Fruit fly (Drosophila melanogaster) whole organism, embryonic: ENCODE data around the gene CG33267.

Experiments
- CG10147 ChIP-seq: fragments of 200-800 bp; sonication (Bioruptor generic); optimal IDR thresholded peaks from 2 replicates; lab custom pipeline; 2019; ENCODE audit warnings: missing biosample characterization, mild to moderate bottlenecking, missing genetic modification characterization, moderate library complexity
- CG10209 ChIP-seq: fragments of 200-800 bp; sonication (Bioruptor generic); optimal IDR thresholded peaks from 3 replicates; lab custom pipeline; 2017; ENCODE audit warnings: missing biosample characterization, mild to moderate bottlenecking, missing genetic modification characterization, missing genetic modification reagents
- CG10321 ChIP-seq: fragments of 200-800 bp; sonication (Bioruptor generic); IDR thresholded peaks from 2 replicates; pipeline ENCODE4 v1.3.6; 2022; ENCODE audit warnings: missing biosample characterization, missing genetic modification characterization
- CG11504 ChIP-seq: fragments of 200-800 bp; sonication (Bioruptor generic); optimal IDR thresholded peaks from 3 replicates; lab custom pipeline; 2019; ENCODE audit warnings: missing biosample characterization, mild to moderate bottlenecking, missing genetic modification characterization, moderate library complexity
- CG11695 ChIP-seq: fragments of 200-800 bp; sonication (Bioruptor generic); IDR thresholded peaks from 3 replicates; pipeline ENCODE4 v1.3.6; 2022; ENCODE audit warnings: missing biosample characterization, missing genetic modification characterization
- CG11696 ChIP-seq: fragments of 200-800 bp; sonication (Bioruptor generic); IDR thresholded peaks from 2 replicates; pipeline ENCODE4 v1.3.6; 2022; ENCODE audit warnings: missing biosample characterization, missing genetic modification characterization
- CG13775 ChIP-seq: fragments of 200-800 bp; sonication (Bioruptor generic); optimal IDR thresholded peaks from 3 replicates; lab custom pipeline; 2017; ENCODE audit warnings: missing biosample characterization, mild to moderate bottlenecking, missing genetic modification characterization
- CG15011 ChIP-seq: fragments of 200-800 bp; sonication (Bioruptor generic); optimal IDR thresholded peaks from 3 replicates; lab custom pipeline; 2018; ENCODE audit warnings: missing biosample characterization, mild to moderate bottlenecking, missing genetic modification characterization
- CG15514 ChIP-seq: fragments of 200-800 bp; sonication (Bioruptor generic); optimal IDR thresholded peaks from 3 replicates; lab custom pipeline; 2017; ENCODE audit warnings: missing biosample characterization, missing genetic modification characterization, mild to moderate bottlenecking, moderate library complexity, missing genetic modification reagents
- CG15601 ChIP-seq: fragments of 200-800 bp; sonication (Bioruptor generic); optimal IDR thresholded peaks from 3 replicates; lab custom pipeline; 2019; ENCODE audit warnings: missing biosample characterization, mild to moderate bottlenecking, missing genetic modification characterization, moderate library complexity
- CG16813 ChIP-seq: fragments of 200-800 bp; sonication (Bioruptor generic); IDR thresholded peaks from 3 replicates; pipeline ENCODE4 v1.3.6; 2022; ENCODE audit warnings: missing biosample characterization, missing genetic modification characterization; ENCODE audit not compliant: partially characterized antibody
- CG17186 ChIP-seq: fragments of 200-800 bp; sonication (Bioruptor generic); optimal IDR thresholded peaks from 3 replicates; lab custom pipeline; 2017; ENCODE audit warnings: missing biosample characterization, missing genetic modification reagents, missing genetic modification characterization
- CG17361 ChIP-seq: fragments of 200-800 bp; sonication (Bioruptor generic); IDR thresholded peaks from 3 replicates; pipeline ENCODE4 v1.3.6; 2022; ENCODE audit warnings: missing biosample characterization, missing genetic modification characterization
- CG17385 ChIP-seq: fragments of 200-800 bp; sonication (Bioruptor generic); optimal IDR thresholded peaks from 3 replicates; lab custom pipeline; 2018; ENCODE audit warnings: missing biosample characterization, mild to moderate bottlenecking, missing genetic modification characterization
- CG30020 ChIP-seq: fragments of 200-800 bp; optimal IDR thresholded peaks from 2 replicates; lab custom pipeline; 2019; ENCODE audit warnings: missing biosample characterization, mild to moderate bottlenecking, missing genetic modification characterization, moderate library complexity
- CG30403 ChIP-seq: fragments of 200-800 bp; sonication (Bioruptor generic); optimal IDR thresholded peaks from 3 replicates; lab custom pipeline; 2016; ENCODE audit warnings: missing biosample characterization, missing genetic modification characterization
- CG31224 ChIP-seq: fragments of 200-800 bp; sonication (Bioruptor generic); IDR thresholded peaks from 2 replicates; pipeline ENCODE4 v1.3.6; 2022; ENCODE audit warnings: missing biosample characterization, missing genetic modification characterization
- CG3281 ChIP-seq: fragments of 200-800 bp; sonication (Bioruptor generic); optimal IDR thresholded peaks from 3 replicates; lab custom pipeline; 2017; ENCODE audit warnings: missing biosample characterization, mild to moderate bottlenecking, missing genetic modification characterization
- CG34422 ChIP-seq: fragments of 200-800 bp; sonication (Bioruptor generic); IDR thresholded peaks from 3 replicates; pipeline ENCODE4 v1.3.6; 2022; ENCODE audit warnings: missing biosample characterization, missing genetic modification characterization
- CG43689 ChIP-seq: fragments of 200-800 bp; sonication (Bioruptor generic); IDR thresholded peaks from 2 replicates; pipeline ENCODE4 v1.3.6; 2022; ENCODE audit warnings: missing biosample characterization, missing genetic modification characterization
- CG6683 ChIP-seq: fragments of 200-800 bp; sonication (Bioruptor generic); optimal IDR thresholded peaks from 2 replicates; lab custom pipeline; 2017; ENCODE audit warnings: missing biosample characterization, mild to moderate bottlenecking, missing genetic modification characterization, missing genetic modification reagents
- CG6791 ChIP-seq: fragments of 200-800 bp; sonication (Bioruptor generic); IDR thresholded peaks from 3 replicates; pipeline ENCODE4 v1.3.6; 2022; ENCODE audit warnings: missing biosample characterization, missing genetic modification characterization; ENCODE audit not compliant: partially characterized antibody
- CG7928 ChIP-seq: fragments of 200-800 bp; sonication (Bioruptor generic); optimal IDR thresholded peaks from 2 replicates; lab custom pipeline; 2017; ENCODE audit warnings: missing biosample characterization, mild to moderate bottlenecking, missing genetic modification characterization
- CG9817 ChIP-seq: fragments of 200-800 bp; sonication (Bioruptor generic); optimal IDR thresholded peaks from 2 replicates; lab custom pipeline; 2018; ENCODE audit warnings: missing biosample characterization, mild to moderate bottlenecking, missing genetic modification characterization, moderate library complexity
- CG9932 ChIP-seq: fragments of 200-800 bp; sonication (Bioruptor generic); IDR thresholded peaks from 2 replicates; pipeline ENCODE4 v1.3.6; 2022; ENCODE audit warnings: missing biosample characterization, missing genetic modification characterization
- CoRest ChIP-seq: fragments of 200-800 bp; sonication (Bioruptor generic); optimal IDR thresholded peaks from 3 replicates; lab custom pipeline; 2018; ENCODE audit warnings: missing biosample characterization, mild to moderate bottlenecking, missing genetic modification characterization, moderate library complexity
- Dbx ChIP-seq: fragments of 200-800 bp; sonication (Bioruptor generic); IDR thresholded peaks from 3 replicates; pipeline ENCODE4 v1.3.6; 2022; ENCODE audit warnings: missing biosample characterization, missing genetic modification characterization
- Fer1 ChIP-seq: fragments of 200-800 bp; sonication (Bioruptor generic); optimal IDR thresholded peaks from 2 replicates; lab custom pipeline; 2017; ENCODE audit warnings: missing biosample characterization, mild to moderate bottlenecking, missing genetic modification characterization
- Hmr ChIP-seq: fragments of 200-800 bp; sonication (Bioruptor generic); optimal IDR thresholded peaks from 3 replicates; lab custom pipeline; 2017; ENCODE audit warnings: mild to moderate bottlenecking, missing biosample characterization, missing genetic modification reagents, missing genetic modification characterization
- Meics ChIP-seq: fragments of 200-800 bp; sonication (Bioruptor generic); optimal IDR thresholded peaks from 2 replicates; lab custom pipeline; 2017; ENCODE audit warnings: missing biosample characterization, mild to moderate bottlenecking, missing genetic modification characterization
- NC2β ChIP-seq: fragments of 200-800 bp; sonication (Bioruptor generic); optimal IDR thresholded peaks from 2 replicates; lab custom pipeline; 2016; ENCODE audit warnings: missing biosample characterization, missing genetic modification characterization
- PHDP ChIP-seq: fragments of 200-800 bp; sonication (Bioruptor generic); optimal IDR thresholded peaks from 3 replicates; lab custom pipeline; 2018; ENCODE audit warnings: missing biosample characterization, mild to moderate bottlenecking, missing genetic modification characterization, moderate library complexity
- Poxn ChIP-seq: fragments of 200-800 bp; sonication (Bioruptor generic); IDR thresholded peaks from 2 replicates; pipeline ENCODE4 v1.3.6; 2022; ENCODE audit warnings: missing biosample characterization, missing genetic modification characterization
- abd-A ChIP-seq: fragments of 200-800 bp; sonication (Bioruptor generic); optimal IDR thresholded peaks from 3 replicates; lab custom pipeline; 2019; ENCODE audit warnings: missing biosample characterization, mild to moderate bottlenecking, missing genetic modification characterization, moderate library complexity
- az2 ChIP-seq: fragments of 200-800 bp; sonication (Bioruptor generic); optimal IDR thresholded peaks from 3 replicates; lab custom pipeline; 2016; ENCODE audit warnings: missing biosample characterization, missing genetic modification characterization
- bsh ChIP-seq, 2 experiments: fragments of 200-800 bp; sonication (Bioruptor generic); optimal IDR thresholded peaks; 2 replicates each; lab custom pipeline; 2017 to 2018; ENCODE audit warnings: mild to moderate bottlenecking in 2 of 2, missing biosample characterization in 2 of 2, missing genetic modification characterization in 2 of 2, moderate library complexity in 1 of 2
- caup ChIP-seq: fragments of 200-800 bp; sonication (Bioruptor generic); optimal IDR thresholded peaks from 3 replicates; lab custom pipeline; 2017; ENCODE audit warnings: missing biosample characterization, mild to moderate bottlenecking, missing genetic modification characterization, moderate library complexity; ENCODE audit not compliant: severe bottlenecking
- cwo ChIP-seq: fragments of 200-800 bp; sonication (Bioruptor generic); optimal IDR thresholded peaks from 3 replicates; lab custom pipeline; 2017; ENCODE audit warnings: missing biosample characterization, missing genetic modification characterization, mild to moderate bottlenecking, moderate library complexity, missing genetic modification reagents
- dmrt99B ChIP-seq: fragments of 200-800 bp; sonication (Bioruptor generic); optimal IDR thresholded peaks from 2 replicates; lab custom pipeline; 2018; ENCODE audit warnings: missing biosample characterization, mild to moderate bottlenecking, missing genetic modification characterization, moderate library complexity
- gem ChIP-seq: fragments of 200-800 bp; sonication (Bioruptor generic); optimal IDR thresholded peaks from 2 replicates; lab custom pipeline; 2019; ENCODE audit warnings: missing biosample characterization, mild to moderate bottlenecking, missing genetic modification characterization, moderate library complexity
- h ChIP-seq: fragments of >200 bp; optimal IDR thresholded peaks from 2 replicates; lab custom pipeline; 2017
- jing ChIP-seq: fragments of 200-800 bp; sonication (Bioruptor generic); optimal IDR thresholded peaks from 2 replicates; lab custom pipeline; 2018; ENCODE audit warnings: missing biosample characterization, mild to moderate bottlenecking, missing genetic modification characterization
- ken ChIP-seq: fragments of 200-800 bp; sonication (Bioruptor generic); IDR thresholded peaks from 3 replicates; pipeline ENCODE4 v1.3.6; 2022; ENCODE audit warnings: missing biosample characterization, missing genetic modification characterization
- lab ChIP-seq: fragments of 200-800 bp; sonication (Bioruptor generic); optimal IDR thresholded peaks from 3 replicates; lab custom pipeline; 2017; ENCODE audit warnings: missing biosample characterization, missing genetic modification characterization, mild to moderate bottlenecking, moderate library complexity, missing genetic modification reagents
- pan ChIP-seq, 4 experiments: fragments of >200 bp in 3 of 4; fragments of 200-800 bp in 1 of 4; sonication (Bioruptor generic) in 1 of 4; optimal IDR thresholded peaks in 3 of 4; IDR thresholded peaks in 1 of 4; 2 replicates each; pipeline versions ENCODE4 v1.3.6 to Lab custom; 2017 to 2022; ENCODE audit warnings: missing biosample characterization in 2 of 4, missing genetic modification characterization in 2 of 4, mixed read lengths in 1 of 4
- psq ChIP-seq: fragments of 200-800 bp; sonication (Bioruptor generic); optimal IDR thresholded peaks from 2 replicates; lab custom pipeline; 2017; ENCODE audit warnings: missing biosample characterization, missing genetic modification characterization
- sisA ChIP-seq: fragments of 200-800 bp; sonication (Bioruptor generic); IDR thresholded peaks from 2 replicates; pipeline ENCODE4 v1.3.6; 2022; ENCODE audit warnings: missing biosample characterization, missing genetic modification characterization
- stc ChIP-seq: fragments of 200-800 bp; sonication (Bioruptor generic); IDR thresholded peaks from 2 replicates; pipeline ENCODE4 v1.3.6; 2022; ENCODE audit warnings: missing biosample characterization, missing genetic modification characterization
- tx ChIP-seq: fragments of 200-800 bp; sonication (Bioruptor generic); optimal IDR thresholded peaks from 2 replicates; lab custom pipeline; 2016; ENCODE audit warnings: missing biosample characterization, missing genetic modification characterization

Gene CG33267

dm6 chr3L:11556637-11557036 is 7.6 kb upstream of the CG33267 start (continued):
- TF ChIP-seq CG11695 (GFP tag; lab: Robert Waterston, UW) (0 out of 3 replicates have a peak, but pooled peaks have one; percentile 13), CG17361 (GFP tag; lab: Robert Waterston, UW) (peak; percentile 26; the same call in 1 of the 3 replicates), PHDP (peak; percentile 52), abd-A (tag; lab: Kevin White, UChicago) (no peak), pan (optimal IDR thresholded peaks at IDR 0.05; lab: Kevin White, UChicago) (no peak), pan (GFP tag; optimal IDR thresholded peaks at IDR 0.05 in 1 of 2, IDR thresholded peaks at IDR 0.05 in 1 of 2) (peak in 1 of 2 experiments; percentile 20), CG6791 (no peak), CG11504 (tag; lab: Kevin White, UChicago) (peak; percentile 15), tx (GFP tag; lab: Kevin White, UChicago) (no peak), CG11696 (peak; percentile 71; the same call in 1 of the 2 replicates), psq (GFP tag; lab: Kevin White, UChicago) (no peak), az2 (GFP tag; lab: Kevin White, UChicago) (peak; percentile 29), CG17385 (GFP tag; lab: Kevin White, UChicago) (peak; percentile 19), CG15011 (GFP tag; lab: Kevin White, UChicago) (peak; percentile 41), CG30403 (GFP tag; lab: Kevin White, UChicago) (peak; percentile 36), dmrt99B (tag; lab: Kevin White, UChicago) (peak; percentile 37), sisA (GFP tag; lab: Robert Waterston, UW) (no peak), cwo (peak; percentile 27), Poxn (GFP tag; lab: Robert Waterston, UW) (no peak), caup (peak; percentile 41), Fer1 (GFP tag; lab: Kevin White, UChicago) (peak; percentile 11), Meics (GFP tag; lab: Kevin White, UChicago) (peak; percentile 66), gem (peak; percentile 67), ken (GFP tag; lab: Robert Waterston, UW) (no peak), CG7928 (GFP tag; lab: Kevin White, UChicago) (no peak), CG34422 (GFP tag; lab: Robert Waterston, UW) (no peak), CG13775 (GFP tag; lab: Kevin White, UChicago) (peak; percentile 46), CG6683 (GFP tag; lab: Kevin White, UChicago) (no peak), CG3281 (peak; percentile 70), CG9932 (GFP tag; lab: Robert Waterston, UW) (peak; percentile 31; the same call in 1 of the 2 replicates), CoRest (peak; percentile 37), stc (GFP tag; lab: Robert Waterston, UW) (no peak), Hmr (GFP tag; lab: Kevin White, UChicago) (peak; percentile 64), CG43689 (no peak), lab (peak; percentile 54), Dbx (peak; percentile 49; the same call in 1 of the 3 replicates), NC2β (GFP tag; lab: Kevin White, UChicago) (no peak), CG10209 (GFP tag; lab: Kevin White, UChicago) (peak; percentile 26), CG10321 (GFP tag; lab: Robert Waterston, UW) (no peak), bsh (GFP tag; optimal IDR thresholded peaks at IDR 0.05; lab: Kevin White, UChicago) (no peak), CG30020 (no peak), CG15601 (no peak), CG16813 (GFP tag; lab: Robert Waterston, UW) (no peak), jing (GFP tag; lab: Kevin White, UChicago) (no peak), CG10147 (GFP tag; lab: Kevin White, UChicago) (peak; percentile 27), CG15514 (GFP tag; lab: Kevin White, UChicago) (no peak), CG17186 (GFP tag; lab: Kevin White, UChicago) (no peak), CG9817 (tag; lab: Kevin White, UChicago) (peak; percentile 31), h (lab: Kevin White, UChicago) (no peak), CG31224 (GFP tag; lab: Robert Waterston, UW) (no peak)
